Worm (Caenorhabditis elegans): ENCODE data around the gene spp-11.

DNA sequence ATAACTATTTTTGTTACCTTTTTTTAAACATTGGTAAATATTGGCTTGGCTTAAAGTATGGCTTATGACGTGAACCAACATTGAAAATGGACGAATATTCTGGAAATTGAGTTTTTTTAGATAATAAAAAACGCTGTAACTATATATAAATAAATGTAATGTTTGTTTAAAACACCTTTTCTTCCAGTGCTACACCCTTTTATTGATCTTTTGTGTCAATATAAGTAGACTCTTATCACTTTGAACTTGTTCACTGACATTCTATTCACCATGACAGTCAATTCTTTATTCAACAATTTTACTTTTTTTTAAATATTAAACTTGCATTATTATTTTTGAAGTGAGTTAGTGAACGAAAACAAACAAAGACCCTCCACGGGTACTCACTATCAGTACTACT, 3.9 kb downstream of the spp-11 start, which contains the start of gene T25D10.1:
- TF ChIP-seq skn-1 (tag; optimal IDR thresholded peaks at IDR 0.05), result no peak
- no peak for TF ChIP-seq ama-1 (optimal IDR thresholded peaks at IDR 0.05)
- TF ChIP-seq unc-39 (tag; optimal IDR thresholded peaks at IDR 0.05), result no peak
- TF ChIP-seq ces-1 (GFP tag; optimal IDR thresholded peaks at IDR 0.05), result no peak
- no peak for TF ChIP-seq lin-39 (tag; optimal IDR thresholded peaks at IDR 0.05)

Measured in whole organism, L4 larva.